Worm (Caenorhabditis elegans): ENCODE results near the gene C13A2.5.

Gene C13A2.5

DNA sequence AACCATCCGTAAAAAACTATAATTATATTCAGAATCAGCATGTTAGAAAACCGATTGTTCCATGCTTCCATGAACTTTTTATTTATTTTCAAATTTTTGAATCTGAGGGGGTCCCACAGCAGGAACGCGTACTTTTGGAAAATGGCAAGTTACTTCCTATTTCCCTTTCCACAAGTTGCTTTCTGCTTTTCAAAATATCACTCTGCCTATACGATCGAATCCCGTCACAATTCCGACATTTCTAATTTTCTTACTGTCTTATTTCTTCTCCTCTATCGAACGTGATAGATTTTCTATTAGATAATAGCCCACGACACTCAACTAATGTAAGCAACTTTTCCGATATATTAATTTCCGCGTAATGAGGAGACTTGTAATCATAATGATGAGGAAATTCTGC lies at the start of gene C13A2.5:
Gene C13A2.5, plus strand, starts transcription at position 301 of the 400 bp plus-strand sequence.
- TF ChIP-seq swsn-7 (tag; optimal IDR thresholded peaks at IDR 0.05) (no peak), zip-4 (GFP tag; optimal IDR thresholded peaks at IDR 0.05) (no peak)

DNA sequence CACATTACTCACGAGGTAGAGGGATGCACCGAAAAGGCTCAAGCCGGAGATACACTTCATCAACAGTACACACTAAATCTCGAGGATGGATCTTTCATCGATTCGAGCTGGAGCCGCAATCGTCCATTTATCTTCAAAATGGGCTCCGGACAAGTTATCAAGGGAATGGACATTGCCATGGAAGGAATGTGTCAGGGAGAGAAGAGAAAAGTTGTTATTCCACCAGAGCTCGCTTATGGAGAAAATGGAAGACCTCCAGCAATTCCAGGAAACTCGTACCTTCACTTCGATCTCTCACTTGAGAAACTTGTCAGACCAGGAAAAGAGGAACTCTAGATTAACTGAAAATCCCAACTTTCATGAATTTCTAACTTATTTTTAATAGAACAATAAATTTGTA lies 49.7 kb upstream of the C13A2.5 start:
- no peak for TF ChIP-seq blmp-1 (tag; optimal IDR thresholded peaks at IDR 0.05)
- no peak for TF ChIP-seq efl-1 (optimal IDR thresholded peaks at IDR 0.05)
- peak in 1 of 2 experiments; percentile 10 for TF ChIP-seq efl-1 (GFP tag; optimal IDR thresholded peaks at IDR 0.05 in 1 of 2)

DNA sequence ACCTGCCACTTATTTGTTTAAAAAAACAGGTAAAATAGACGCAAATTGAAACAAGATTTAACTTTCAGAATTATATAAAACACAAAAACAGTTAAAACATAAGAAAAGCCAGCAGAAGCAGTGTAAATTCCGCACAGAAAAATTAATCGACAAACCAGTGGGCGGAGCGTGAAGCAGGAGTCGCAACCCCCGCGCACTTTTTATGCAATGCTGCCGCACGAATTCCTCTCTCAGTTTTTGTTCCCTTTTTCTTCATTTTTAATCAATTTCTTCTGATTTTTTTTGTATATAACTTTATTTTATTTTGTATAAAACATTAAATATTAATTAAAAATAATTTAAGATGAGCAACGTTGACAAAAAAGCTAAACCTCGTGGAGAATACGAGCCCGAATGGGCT lies 44.7 kb upstream of the C13A2.5 start, which contains the start of the genes gei-6 and krr-1:
Gene gei-6, minus strand, starts transcription at position 2 of the 400 bp plus-strand sequence.
Gene krr-1, plus strand, starts transcription at position 344 of the 400 bp plus-strand sequence.
- TF ChIP-seq zip-4 (GFP tag; optimal IDR thresholded peaks at IDR 0.05) (no peak), ztf-4 (tag; optimal IDR thresholded peaks at IDR 0.05) (no peak), vab-15 (tag; optimal IDR thresholded peaks at IDR 0.05) (no peak), dpl-1 (GFP tag; optimal IDR thresholded peaks at IDR 0.05) (peak; percentile 36 to 57 (median 52)), nhr-12 (tag; optimal IDR thresholded peaks at IDR 0.05) (no peak), elt-2 (tag; optimal IDR thresholded peaks at IDR 0.05) (no peak), pax-3 (tag; optimal IDR thresholded peaks at IDR 0.05) (no peak), hpl-2 (GFP tag; optimal IDR thresholded peaks at IDR 0.05) (no peak), lin-13 (GFP tag; optimal IDR thresholded peaks at IDR 0.05) (no peak), fkh-4 (tag; optimal IDR thresholded peaks at IDR 0.05; ENCODE audit: borderline replicate concordance) (no peak), fkh-10 (GFP tag; optimal IDR thresholded peaks at IDR 0.05) (no peak), sup-37 (GFP tag; optimal IDR thresholded peaks at IDR 0.05) (no peak), C04F5.9 (tag; optimal IDR thresholded peaks at IDR 0.05) (no peak), nhr-11 (tag; optimal IDR thresholded peaks at IDR 0.05) (no peak), swsn-7 (tag; optimal IDR thresholded peaks at IDR 0.05) (peak; percentile 49), mab-9 (GFP tag; IDR thresholded peaks at IDR 0.05) (no peak), fkh-8 (tag; optimal IDR thresholded peaks at IDR 0.05) (no peak), aha-1 (tag; optimal IDR thresholded peaks at IDR 0.05) (no peak), nhr-28 (tag; optimal IDR thresholded peaks at IDR 0.05) (no peak), snpc-4 (tag; optimal IDR thresholded peaks at IDR 0.05) (peak; percentile 22), lin-15B (tag; optimal IDR thresholded peaks at IDR 0.05) (peak; percentile 60), pag-3 (tag; optimal IDR thresholded peaks at IDR 0.05; ENCODE audit: borderline replicate concordance, insufficient read depth) (no peak), nhr-90 (tag; optimal IDR thresholded peaks at IDR 0.05; ENCODE audit: poor library complexity) (peak; percentile 24), ceh-82 (tag; optimal IDR thresholded peaks at IDR 0.05) (peak; percentile 7 to 52 (median 26)), nhr-77 (tag; optimal IDR thresholded peaks at IDR 0.05) (no peak), nhr-85 (tag) (no peak), Y116A8C.19 (tag; optimal IDR thresholded peaks at IDR 0.05; ENCODE audit: borderline replicate concordance) (no peak), unc-98 (GFP tag; IDR thresholded peaks at IDR 0.05) (no peak), efl-1 (optimal IDR thresholded peaks at IDR 0.05) (peak; percentile 57 to 61), efl-1 (GFP tag; optimal IDR thresholded peaks at IDR 0.05 in 1 of 2) (peak; percentile 59 to 96), jun-1 (tag; optimal IDR thresholded peaks at IDR 0.05) (no peak), ceh-63 (GFP tag; optimal IDR thresholded peaks at IDR 0.05) (no peak), unc-86 (tag; optimal IDR thresholded peaks at IDR 0.05) (peak; percentile 7), unc-30 (tag; optimal IDR thresholded peaks at IDR 0.05) (no peak), xbp-1 (tag; optimal IDR thresholded peaks at IDR 0.05) (peak; percentile 43), zag-1 (tag; optimal IDR thresholded peaks at IDR 0.05) (no peak), efl-3 (GFP tag; optimal IDR thresholded peaks at IDR 0.05) (no peak), ztf-11 (tag; optimal IDR thresholded peaks at IDR 0.05) (peak in 1 of 2 experiments; percentile 5), tbx-2 (tag; optimal IDR thresholded peaks at IDR 0.05) (peak; percentile 49), mef-2 (tag; optimal IDR thresholded peaks at IDR 0.05) (no peak), ama-1 (optimal IDR thresholded peaks at IDR 0.05) (no peak), dsc-1 (tag; optimal IDR thresholded peaks at IDR 0.05) (peak; percentile 36), fos-1 (tag; optimal IDR thresholded peaks at IDR 0.05) (no peak), mdl-1 (tag; optimal IDR thresholded peaks at IDR 0.05) (peak in 1 of 2 experiments; percentile 18), unc-130 (tag; optimal IDR thresholded peaks at IDR 0.05) (peak; percentile 77), nhr-71 (tag; optimal IDR thresholded peaks at IDR 0.05) (peak; percentile 60), sptf-1 (tag; optimal IDR thresholded peaks at IDR 0.05) (no peak), ets-5 (GFP tag; IDR thresholded peaks at IDR 0.05) (no peak)

Data from whole organism, L1 larva.